Worm (Caenorhabditis elegans) whole organism, L2 larva: ENCODE results near the gene pos-1.

ENCODE experiments used
- C34F6.9 ChIP-seq: fragments of 150-350 bp; optimal IDR thresholded peaks from 2 replicates; lab custom pipeline; 2014; ENCODE audit warnings: missing biosample characterization, missing genetic modification characterization
- F13H6.1 ChIP-seq: sonication (generic microtip); optimal IDR thresholded peaks from 2 replicates; lab custom pipeline; 2016; ENCODE audit warnings: missing genetic modification characterization, missing compliant biosample characterization
- ZK546.5 ChIP-seq: sonication (generic microtip); optimal IDR thresholded peaks from 2 replicates; lab custom pipeline; 2017; ENCODE audit warnings: missing biosample characterization, missing genetic modification characterization
- ceh-16 ChIP-seq: fragments of 150-350 bp; optimal IDR thresholded peaks from 2 replicates; lab custom pipeline; 2014; ENCODE audit warnings: missing biosample characterization, missing genetic modification characterization
- crh-2 ChIP-seq: sonication (generic microtip); optimal IDR thresholded peaks from 2 replicates; lab custom pipeline; 2017; ENCODE audit warnings: missing biosample characterization, missing genetic modification characterization
- dmd-4 ChIP-seq: sonication (generic microtip); optimal IDR thresholded peaks from 2 replicates; lab custom pipeline; 2017; ENCODE audit warnings: missing biosample characterization, missing genetic modification characterization
- egl-27 ChIP-seq: sonication (generic microtip); optimal IDR thresholded peaks from 3 replicates; lab custom pipeline; 2017; ENCODE audit warnings: missing biosample characterization, missing genetic modification reagents, missing genetic modification characterization
- fos-1 ChIP-seq: fragments of 150-350 bp; optimal IDR thresholded peaks from 2 replicates; lab custom pipeline; 2014; ENCODE audit warnings: missing biosample characterization, missing genetic modification characterization
- gmeb-1 ChIP-seq: fragments of 150-350 bp; optimal IDR thresholded peaks from 2 replicates; lab custom pipeline; 2014; ENCODE audit warnings: missing biosample characterization, missing genetic modification characterization
- lin-11 ChIP-seq: fragments of 150-350 bp; sonication (generic microtip); optimal IDR thresholded peaks from 2 replicates; lab custom pipeline; 2014; ENCODE audit warnings: missing biosample characterization, missing genetic modification characterization, inconsistent platforms, mixed read lengths
- lsy-2 ChIP-seq, 2 experiments: fragments of 150-350 bp in 1 of 2; sonication (generic microtip) in 1 of 2; optimal IDR thresholded peaks; 2 replicates each; lab custom pipeline; 2014 to 2017; ENCODE audit warnings: missing biosample characterization in 2 of 2, missing genetic modification characterization in 2 of 2
- mab-5 ChIP-seq: fragments of 150-350 bp; optimal IDR thresholded peaks from 2 replicates; lab custom pipeline; 2014; ENCODE audit warnings: missing biosample characterization, missing genetic modification characterization
- mdl-1 ChIP-seq, 2 experiments: fragments of 150-350 bp in 1 of 2; sonication (generic microtip) in 1 of 2; optimal IDR thresholded peaks; 2 replicates each; lab custom pipeline; 2017; ENCODE audit warnings: missing biosample characterization in 2 of 2, missing genetic modification characterization in 2 of 2
- nhr-10 ChIP-seq: sonication (generic microtip); optimal IDR thresholded peaks from 2 replicates; lab custom pipeline; 2017; ENCODE audit warnings: missing biosample characterization, missing genetic modification characterization
- nhr-12 ChIP-seq: fragments of 150-350 bp; optimal IDR thresholded peaks from 2 replicates; lab custom pipeline; 2014; ENCODE audit warnings: missing biosample characterization, missing genetic modification characterization
- nhr-129 ChIP-seq: fragments of 150-350 bp; optimal IDR thresholded peaks from 2 replicates; lab custom pipeline; 2014; ENCODE audit warnings: missing biosample characterization, missing genetic modification characterization
- nhr-21 ChIP-seq: fragments of 150-350 bp; optimal IDR thresholded peaks from 2 replicates; lab custom pipeline; 2014; ENCODE audit warnings: missing biosample characterization, missing genetic modification characterization
- nhr-237 ChIP-seq: fragments of 150-350 bp; optimal IDR thresholded peaks from 2 replicates; lab custom pipeline; 2014; ENCODE audit warnings: missing biosample characterization, missing genetic modification characterization
- nhr-25 ChIP-seq: fragments of 150-350 bp; sonication (generic microtip); optimal IDR thresholded peaks from 3 replicates; lab custom pipeline; 2014; ENCODE audit warnings: missing biosample characterization, missing genetic modification characterization
- nhr-6 ChIP-seq: fragments of 150-350 bp; optimal IDR thresholded peaks from 2 replicates; lab custom pipeline; 2014; ENCODE audit warnings: missing biosample characterization, missing genetic modification characterization
- nhr-77 ChIP-seq: fragments of 150-350 bp; optimal IDR thresholded peaks from 2 replicates; lab custom pipeline; 2014; ENCODE audit warnings: missing biosample characterization, missing genetic modification characterization
- peb-1 ChIP-seq: fragments of 150-350 bp; optimal IDR thresholded peaks from 2 replicates; lab custom pipeline; 2014; ENCODE audit warnings: missing biosample characterization, missing genetic modification characterization
- skn-1 ChIP-seq: sonication (generic microtip); optimal IDR thresholded peaks from 2 replicates; lab custom pipeline; 2017; ENCODE audit warnings: missing biosample characterization, missing genetic modification characterization
- sma-3 ChIP-seq: sonication (generic microtip); optimal IDR thresholded peaks from 2 replicates; lab custom pipeline; 2016; ENCODE audit warnings: missing genetic modification reagents, missing genetic modification characterization, missing compliant biosample characterization
- sma-9 ChIP-seq, 2 experiments: fragments of 150-350 bp in 1 of 2; sonication (generic microtip) in 1 of 2; optimal IDR thresholded peaks; 2 replicates each; lab custom pipeline; 2014 to 2016; ENCODE audit warnings: missing genetic modification characterization in 2 of 2, mild to moderate bottlenecking in 1 of 2, missing biosample characterization in 1 of 2, missing compliant biosample characterization in 1 of 2, missing genetic modification reagents in 1 of 2, moderate library complexity in 1 of 2
- snpc-4 ChIP-seq: fragments of 150-350 bp; optimal IDR thresholded peaks from 2 replicates; lab custom pipeline; 2014; ENCODE audit warnings: missing biosample characterization, missing genetic modification characterization
- unc-39 ChIP-seq: fragments of 150-350 bp; optimal IDR thresholded peaks from 2 replicates; lab custom pipeline; 2014; ENCODE audit warnings: missing biosample characterization, missing genetic modification characterization
- unc-55 ChIP-seq: fragments of 150-350 bp; sonication (generic microtip); optimal IDR thresholded peaks from 3 replicates; lab custom pipeline; 2014; ENCODE audit warnings: missing biosample characterization, missing genetic modification reagents, missing genetic modification characterization
- unc-62 ChIP-seq: fragments of 150-350 bp; optimal IDR thresholded peaks from 2 replicates; lab custom pipeline; 2014; ENCODE audit warnings: missing biosample characterization, missing genetic modification reagents, missing genetic modification characterization
- zag-1 ChIP-seq: fragments of 150-350 bp; optimal IDR thresholded peaks from 2 replicates; lab custom pipeline; 2014; ENCODE audit warnings: missing biosample characterization, missing genetic modification characterization
- ztf-1 ChIP-seq: fragments of 200-800 bp; sonication (Bioruptor generic); conservative IDR thresholded peaks from 2 replicates; pipeline ENCODE4 v1.3.6; 2022; ENCODE audit warnings: missing genetic modification characterization, missing compliant biosample characterization
- ztf-11 ChIP-seq: sonication (generic microtip); optimal IDR thresholded peaks from 2 replicates; lab custom pipeline; 2017; ENCODE audit warnings: missing biosample characterization, missing genetic modification characterization

The pos-1 gene

ce11 chrV:8445636-8446035 lies 31.8 kb downstream of the pos-1 start:
- TF ChIP-seq unc-39 (tag; lab: Kevin White, UChicago): no peak
- TF ChIP-seq lsy-2 (tag; optimal IDR thresholded peaks at IDR 0.05; lab: Kevin White, UChicago): peak in 1 of 2 experiments; percentile 20
- TF ChIP-seq sma-9 (GFP tag; optimal IDR thresholded peaks at IDR 0.05; lab: Kevin White, UChicago): peak; percentile 56
- no peak for TF ChIP-seq sma-9 (tag; optimal IDR thresholded peaks at IDR 0.05; lab: Kevin White, UChicago)
- no peak for TF ChIP-seq nhr-77 (tag; lab: Kevin White, UChicago)
- peak; percentile 16 for TF ChIP-seq C34F6.9 (tag; lab: Kevin White, UChicago)
- TF ChIP-seq gmeb-1 (tag; lab: Kevin White, UChicago): peak; percentile 48
- peak; percentile 1 for TF ChIP-seq snpc-4 (tag; lab: Kevin White, UChicago)
- no peak for TF ChIP-seq ceh-16 (tag; lab: Kevin White, UChicago)
- TF ChIP-seq nhr-21: peak; percentile 14
- TF ChIP-seq peb-1 (tag; lab: Kevin White, UChicago): no peak
- no peak for TF ChIP-seq unc-55 (GFP tag; lab: Kevin White, UChicago)
- peak; percentile 38 for TF ChIP-seq F13H6.1 (tag; lab: Kevin White, UChicago)
- no peak for TF ChIP-seq nhr-6 (tag; lab: Kevin White, UChicago)
- no peak for TF ChIP-seq ztf-11 (tag; lab: Kevin White, UChicago)
- no peak for TF ChIP-seq nhr-12 (tag; lab: Kevin White, UChicago)
- peak; percentile 66 for TF ChIP-seq sma-3 (GFP tag; lab: Kevin White, UChicago)
- TF ChIP-seq unc-62 (GFP tag; lab: Kevin White, UChicago): no peak
- TF ChIP-seq mab-5 (tag; lab: Kevin White, UChicago): no peak
- TF ChIP-seq lin-11 (tag; lab: Kevin White, UChicago): no peak
- TF ChIP-seq crh-2: peak; percentile 50
- TF ChIP-seq nhr-10 (tag; lab: Kevin White, UChicago): no peak
- TF ChIP-seq nhr-25: peak; percentile 33
- TF ChIP-seq nhr-237: no peak
- TF ChIP-seq nhr-129 (tag; lab: Kevin White, UChicago): peak; percentile 56
- peak; percentile 65 for TF ChIP-seq fos-1 (tag; lab: Kevin White, UChicago)
- TF ChIP-seq mdl-1 (tag; optimal IDR thresholded peaks at IDR 0.05; lab: Kevin White, UChicago): no peak

DNA sequence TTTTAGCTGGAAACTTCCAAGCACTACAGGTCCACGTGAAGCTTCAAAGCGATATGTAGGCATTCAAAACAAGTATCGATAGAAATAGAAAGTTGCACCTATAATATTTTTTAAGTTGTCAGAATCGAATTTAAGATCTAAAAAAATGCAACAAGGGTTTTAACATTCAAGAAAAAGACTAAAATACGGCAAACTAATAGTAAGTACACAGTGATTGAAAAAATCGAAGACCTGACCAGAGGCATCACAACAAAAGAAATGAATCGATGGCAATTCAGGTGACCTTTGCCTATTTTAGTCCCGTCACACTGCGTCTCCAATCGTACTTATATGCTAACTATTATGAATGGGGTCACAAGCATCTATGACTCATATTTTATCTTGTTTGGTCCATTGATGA lies 34.0 kb downstream of the pos-1 start, which contains the start of gene T23B12.5:
TSS of gene T23B12.5 (minus strand) at position 101 of the 400 bp plus-strand sequence.
- TF ChIP-seq ztf-1 (GFP tag; lab: Robert Waterston, UW): no peak
- no peak for TF ChIP-seq zag-1 (tag; lab: Kevin White, UChicago)
- TF ChIP-seq egl-27 (tag; lab: Kevin White, UChicago): no peak
- TF ChIP-seq unc-62 (GFP tag; lab: Kevin White, UChicago): no peak

ce11 chrV:8449241-8449640 lies 35.4 kb downstream of the pos-1 start:
- TF ChIP-seq sma-9 (GFP tag; optimal IDR thresholded peaks at IDR 0.05; lab: Kevin White, UChicago) (peak; percentile 27), sma-9 (tag; optimal IDR thresholded peaks at IDR 0.05; lab: Kevin White, UChicago) (no peak), fos-1 (tag; lab: Kevin White, UChicago) (no peak), mdl-1 (tag; optimal IDR thresholded peaks at IDR 0.05; lab: Kevin White, UChicago) (no peak), nhr-25 (peak; percentile 78), skn-1 (tag; lab: Kevin White, UChicago) (no peak), sma-3 (GFP tag; lab: Kevin White, UChicago) (peak; percentile 45)
- TF ChIP-seq, all 48 proteins: peak for 3

ce11 chrV:8450690-8451089 lies 36.8 kb downstream of the pos-1 start:
- peak; percentile 57 for TF ChIP-seq mab-5 (tag; lab: Kevin White, UChicago)
- TF ChIP-seq ZK546.5: no peak
- TF ChIP-seq, all 48 proteins: peak for 1

- TF ChIP-seq dmd-4 (tag; lab: Kevin White, UChicago): no peak
- TF ChIP-seq nhr-237: no peak
- no peak for TF ChIP-seq crh-2
- TF ChIP-seq nhr-21: no peak
- TF ChIP-seq F13H6.1 (tag; lab: Kevin White, UChicago): no peak
- no peak for TF ChIP-seq nhr-25
- TF ChIP-seq, all 48 proteins: peak for 0
Observed at ce11 chrV:8454995-8455446, 41.1 kb downstream of the pos-1 start, which contains the start of gene T23B12.11. Gene T23B12.11 (plus strand): TSS chrV:8455396.
